Worm (Caenorhabditis elegans): Measurements from ENCODE around the gene ldh-1.

DNA sequence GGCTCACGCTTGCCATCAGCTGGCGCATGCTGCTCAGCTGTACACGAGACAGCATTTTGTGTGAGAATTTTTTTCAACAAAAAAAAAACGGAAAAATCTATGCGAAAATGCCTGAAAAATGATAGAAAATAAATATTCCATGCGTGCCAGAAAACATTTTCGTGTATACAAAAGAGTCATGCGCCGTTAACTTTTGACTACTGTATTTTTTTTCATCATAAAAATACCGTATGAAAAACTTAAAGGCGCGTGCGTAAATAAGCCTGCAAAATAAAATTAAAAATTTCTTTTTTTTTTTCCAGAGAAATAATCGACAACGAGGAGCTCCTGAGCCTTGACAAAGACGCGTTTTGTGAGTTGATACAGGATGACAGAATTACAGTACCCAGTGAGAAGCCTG, 34.1 kb upstream of the ldh-1 start:
- no peak for TF ChIP-seq snpc-4 (tag; optimal IDR thresholded peaks at IDR 0.05)
- no peak for TF ChIP-seq ceh-43 (GFP tag; optimal IDR thresholded peaks at IDR 0.05)
- TF ChIP-seq unc-62 (GFP tag; optimal IDR thresholded peaks at IDR 0.05): no peak
- no peak for TF ChIP-seq ztf-11 (tag; optimal IDR thresholded peaks at IDR 0.05)
- no peak for TF ChIP-seq hlh-1 (tag; optimal IDR thresholded peaks at IDR 0.05)
- no peak for TF ChIP-seq nhr-76 (tag; optimal IDR thresholded peaks at IDR 0.05)
- TF ChIP-seq lin-13 (tag; optimal IDR thresholded peaks at IDR 0.05): no peak
- TF ChIP-seq nhr-12 (tag; optimal IDR thresholded peaks at IDR 0.05): no peak
- TF ChIP-seq unc-39 (tag; optimal IDR thresholded peaks at IDR 0.05): no peak
- TF ChIP-seq mep-1 (tag; optimal IDR thresholded peaks at IDR 0.05): no peak
- TF ChIP-seq mab-5 (tag; optimal IDR thresholded peaks at IDR 0.05): no peak
- TF ChIP-seq nhr-2 (tag; optimal IDR thresholded peaks at IDR 0.05): no peak
